Worm (Caenorhabditis elegans) whole organism, young adult: ENCODE results near the gene Y44A6D.5.

ENCODE experiments used
- ceh-40 ChIP-seq: fragments of 200-800 bp; sonication (Bioruptor generic); IDR thresholded peaks from 2 replicates; pipeline ENCODE4 v1.3.6; 2022; ENCODE audit warnings: missing genetic modification characterization, missing compliant biosample characterization
- hmg-1.2 ChIP-seq: fragments of 200-800 bp; sonication (Bioruptor generic); IDR thresholded peaks from 2 replicates; pipeline ENCODE4 v1.3.6; 2022; ENCODE audit warnings: missing genetic modification reagents, missing genetic modification characterization, missing compliant biosample characterization

The Y44A6D.5 gene

DNA sequence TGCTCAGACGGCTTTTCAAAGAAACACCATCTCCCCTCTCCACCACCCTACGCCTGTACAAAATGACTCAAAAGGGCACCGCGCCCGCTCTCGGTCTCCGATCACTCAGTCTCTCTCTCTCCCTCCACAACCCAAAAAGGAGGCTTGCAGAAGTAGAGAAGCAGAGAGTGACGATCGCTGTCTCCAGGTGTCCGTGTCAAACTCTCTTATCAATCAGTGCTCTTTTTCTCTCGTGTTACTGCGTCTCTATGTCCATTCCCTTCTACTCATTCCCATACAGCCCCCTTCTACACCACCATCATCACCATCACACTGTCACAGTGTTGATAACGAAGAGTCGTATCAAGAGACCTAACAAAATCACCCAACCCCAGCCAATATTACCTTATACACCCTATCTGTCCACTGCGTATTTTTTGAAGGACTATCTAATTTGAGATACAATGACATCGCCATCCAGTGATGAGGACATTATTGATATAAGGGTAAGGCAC is 50.1 kb downstream of the Y44A6D.5 start, which contains the start of gene pha-4 (continued):
- peak; percentile 32; the same call in 1 of the 2 replicates for TF ChIP-seq hmg-1.2 (GFP tag; lab: Robert Waterston, UW)
- no peak for TF ChIP-seq ceh-40 (GFP tag; lab: Robert Waterston, UW)
